Worm (Caenorhabditis elegans): ENCODE measurements around the gene rhgf-2.

- TF ChIP-seq ama-1 (optimal IDR thresholded peaks at IDR 0.05) (no peak), tbx-2 (tag; optimal IDR thresholded peaks at IDR 0.05) (no peak), C08G9.2 (tag; optimal IDR thresholded peaks at IDR 0.05) (no peak), pag-3 (tag; optimal IDR thresholded peaks at IDR 0.05; ENCODE audit: borderline replicate concordance) (no peak), rnt-1 (tag; optimal IDR thresholded peaks at IDR 0.05) (no peak), elt-2 (tag; optimal IDR thresholded peaks at IDR 0.05) (no peak), unc-3 (GFP tag; conservative IDR thresholded peaks at IDR 0.05) (no peak), unc-3 (tag; optimal IDR thresholded peaks at IDR 0.05) (no peak), ceh-30 (tag; optimal IDR thresholded peaks at IDR 0.05) (no peak), pqm-1 (tag; optimal IDR thresholded peaks at IDR 0.05) (no peak)
Measured at ce11 chrII:4125239-4125638, 24.7 kb downstream of the rhgf-2 start.
